Worm (Caenorhabditis elegans) whole organism, young adult: Measurements from ENCODE around the gene fut-3.

Experiments
- hsf-1 ChIP-seq: fragments of 200-800 bp; sonication (Bioruptor generic); IDR thresholded peaks from 2 replicates; pipeline ENCODE4 v1.3.6; 2022; ENCODE audit warnings: missing genetic modification reagents, missing genetic modification characterization, missing compliant biosample characterization

The fut-3 gene

ce11 chrII:5607756-5608155 lies 51.8 kb downstream of the fut-3 start, which contains the start of gene C17G10.7:
C17G10.7 (minus strand) TSS chrII:5607856.
- no peak for TF ChIP-seq hsf-1 (GFP tag; lab: Robert Waterston, UW)
